Fruit fly (Drosophila melanogaster) whole organism, adult: ENCODE results near the gene CG11771.

Experiments
- CG14711 ChIP-seq: fragments of 200-800 bp; sonication (Bioruptor generic); optimal IDR thresholded peaks from 2 replicates; lab custom pipeline; 2018; ENCODE audit warnings: missing biosample characterization, mild to moderate bottlenecking, missing genetic modification characterization, moderate library complexity
- CG1620 ChIP-seq: fragments of 200-800 bp; sonication (Bioruptor generic); optimal IDR thresholded peaks from 2 replicates; lab custom pipeline; 2016; ENCODE audit warnings: missing biosample characterization, missing genetic modification characterization
- CG7045 ChIP-seq: fragments of 200-800 bp; sonication (Bioruptor generic); optimal IDR thresholded peaks from 2 replicates; lab custom pipeline; 2017; ENCODE audit warnings: missing biosample characterization, mild to moderate bottlenecking, missing genetic modification characterization
- CG7101 ChIP-seq: fragments of 200-800 bp; sonication (Bioruptor generic); optimal IDR thresholded peaks from 2 replicates; lab custom pipeline; 2018; ENCODE audit warnings: missing biosample characterization, mild to moderate bottlenecking, missing genetic modification characterization, moderate library complexity
- cic ChIP-seq: fragments of 200-800 bp; sonication (Bioruptor generic); optimal IDR thresholded peaks from 2 replicates; lab custom pipeline; 2017; ENCODE audit warnings: missing biosample characterization, mild to moderate bottlenecking, missing genetic modification characterization, moderate library complexity
- cnc ChIP-seq, 2 experiments: fragments of >200 bp; optimal IDR thresholded peaks; 2 replicates each; lab custom pipeline; 2017

DNA sequence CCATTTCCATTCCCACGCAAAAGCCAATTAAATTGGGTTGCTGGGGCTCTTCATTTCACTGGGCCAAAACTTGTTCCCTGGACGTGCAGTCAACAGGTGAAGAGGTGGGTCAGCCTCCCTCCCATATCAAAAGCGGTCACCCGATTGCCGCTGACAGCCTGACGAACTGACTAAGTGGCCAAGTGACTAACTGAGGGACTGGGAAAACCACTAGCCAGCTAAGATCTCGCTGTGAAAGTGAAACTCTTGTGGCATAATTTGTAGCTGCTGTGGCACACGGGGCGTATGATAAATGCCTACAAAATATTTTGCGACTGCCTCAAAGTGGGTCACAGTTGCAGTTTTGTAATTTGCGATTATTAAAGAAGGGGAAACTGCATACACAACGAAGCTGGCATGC lies 43.4 kb upstream of the CG11771 start:
- TF ChIP-seq cic (GFP tag; lab: Kevin White, UChicago) (no peak), CG7045 (no peak), CG1620 (GFP tag; lab: Kevin White, UChicago) (no peak), CG14711 (no peak), CG7101 (no peak), cnc (optimal IDR thresholded peaks at IDR 0.05; lab: Kevin White, UChicago) (no peak)
